Fruit fly (Drosophila melanogaster) whole organism, embryonic: ENCODE results near the gene Elp4.

ENCODE experiments used
- ATbp ChIP-seq: fragments of 200-800 bp; sonication (Bioruptor generic); optimal IDR thresholded peaks from 2 replicates; lab custom pipeline; 2017; ENCODE audit warnings: missing biosample characterization, mild to moderate bottlenecking, missing genetic modification characterization, missing genetic modification reagents
- CG10209 ChIP-seq: fragments of 200-800 bp; sonication (Bioruptor generic); optimal IDR thresholded peaks from 3 replicates; lab custom pipeline; 2017; ENCODE audit warnings: missing biosample characterization, mild to moderate bottlenecking, missing genetic modification characterization, missing genetic modification reagents
- CG10274 ChIP-seq: fragments of 200-800 bp; sonication (Bioruptor generic); optimal IDR thresholded peaks from 3 replicates; lab custom pipeline; 2017; ENCODE audit warnings: missing biosample characterization, mild to moderate bottlenecking, missing genetic modification characterization
- CG10959 ChIP-seq: fragments of 200-800 bp; sonication (Bioruptor generic); IDR thresholded peaks from 2 replicates; pipeline ENCODE4 v1.3.6; 2022; ENCODE audit warnings: missing biosample characterization, missing genetic modification characterization
- CG12155 ChIP-seq: fragments of 200-800 bp; sonication (Bioruptor generic); optimal IDR thresholded peaks from 3 replicates; lab custom pipeline; 2016; ENCODE audit warnings: missing biosample characterization, missing genetic modification characterization
- CG14965 ChIP-seq: fragments of 200-800 bp; sonication (Bioruptor generic); optimal IDR thresholded peaks from 2 replicates; lab custom pipeline; 2016; ENCODE audit warnings: missing biosample characterization, missing genetic modification characterization, borderline replicate concordance
- CG1647 ChIP-seq: fragments of 200-800 bp; sonication (Bioruptor generic); optimal IDR thresholded peaks from 3 replicates; lab custom pipeline; 2016; ENCODE audit warnings: missing biosample characterization, missing genetic modification characterization
- CG16779 ChIP-seq: fragments of 200-800 bp; sonication (Bioruptor generic); IDR thresholded peaks from 2 replicates; pipeline ENCODE4 v1.3.6; 2022; ENCODE audit warnings: missing biosample characterization, missing genetic modification characterization
- CG17802 ChIP-seq: fragments of 200-800 bp; sonication (Bioruptor generic); optimal IDR thresholded peaks from 2 replicates; lab custom pipeline; 2018; ENCODE audit warnings: missing biosample characterization, mild to moderate bottlenecking, missing genetic modification characterization, moderate library complexity
- CG18262 ChIP-seq: fragments of 200-800 bp; optimal IDR thresholded peaks from 3 replicates; lab custom pipeline; 2019; ENCODE audit warnings: missing biosample characterization, mild to moderate bottlenecking, missing genetic modification characterization, moderate library complexity
- CG33557 ChIP-seq: fragments of 200-800 bp; sonication (Bioruptor generic); optimal IDR thresholded peaks from 2 replicates; lab custom pipeline; 2019; ENCODE audit warnings: missing biosample characterization, mild to moderate bottlenecking, missing genetic modification characterization, moderate library complexity
- CG3407 ChIP-seq: fragments of 200-800 bp; sonication (Bioruptor generic); optimal IDR thresholded peaks from 2 replicates; lab custom pipeline; 2018; ENCODE audit warnings: missing biosample characterization, mild to moderate bottlenecking, missing genetic modification characterization
- CG8089 ChIP-seq: fragments of 200-800 bp; sonication (Bioruptor generic); optimal IDR thresholded peaks from 3 replicates; lab custom pipeline; 2016; ENCODE audit warnings: missing biosample characterization, missing genetic modification characterization
- CG8290 ChIP-seq, 3 experiments: fragments of 200-800 bp; sonication (Bioruptor generic); optimal IDR thresholded peaks; 2 replicates each; lab custom pipeline; 2016 to 2019; ENCODE audit warnings: missing biosample characterization in 3 of 3, missing genetic modification characterization in 3 of 3, mild to moderate bottlenecking in 2 of 3, moderate library complexity in 1 of 3
- CG8478 ChIP-seq: fragments of >200 bp; optimal IDR thresholded peaks from 2 replicates; lab custom pipeline; 2018
- CG9609 ChIP-seq: fragments of 200-800 bp; sonication (Bioruptor generic); optimal IDR thresholded peaks from 3 replicates; lab custom pipeline; 2016; ENCODE audit warnings: missing biosample characterization, missing genetic modification characterization
- CoRest ChIP-seq: fragments of 200-800 bp; sonication (Bioruptor generic); optimal IDR thresholded peaks from 3 replicates; lab custom pipeline; 2018; ENCODE audit warnings: missing biosample characterization, mild to moderate bottlenecking, missing genetic modification characterization, moderate library complexity
- CrebB ChIP-seq: fragments of 200-800 bp; sonication (Bioruptor generic); optimal IDR thresholded peaks from 3 replicates; lab custom pipeline; 2018; ENCODE audit warnings: missing biosample characterization, mild to moderate bottlenecking, missing genetic modification characterization
- Dad ChIP-seq: fragments of 200-800 bp; sonication (Bioruptor generic); optimal IDR thresholded peaks from 3 replicates; lab custom pipeline; 2016; ENCODE audit warnings: missing biosample characterization, missing genetic modification characterization
- Doc2 ChIP-seq: fragments of 200-800 bp; sonication (Bioruptor generic); IDR thresholded peaks from 2 replicates; pipeline ENCODE4 v1.3.6; 2022; ENCODE audit warnings: missing biosample characterization, missing genetic modification characterization
- Fer1 ChIP-seq: fragments of 200-800 bp; sonication (Bioruptor generic); optimal IDR thresholded peaks from 2 replicates; lab custom pipeline; 2017; ENCODE audit warnings: missing biosample characterization, mild to moderate bottlenecking, missing genetic modification characterization
- GATAe ChIP-seq: fragments of 200-800 bp; sonication (Bioruptor generic); conservative IDR thresholded peaks from 2 replicates; pipeline ENCODE4 v1.3.6; 2022; ENCODE audit warnings: missing biosample characterization, missing genetic modification characterization
- Jarid2 ChIP-seq: fragments of 200-800 bp; sonication (Bioruptor generic); optimal IDR thresholded peaks from 3 replicates; lab custom pipeline; 2017; ENCODE audit warnings: mild to moderate bottlenecking, missing biosample characterization, missing genetic modification reagents, missing genetic modification characterization
- Lim3 ChIP-seq: fragments of 200-800 bp; sonication (Bioruptor generic); IDR thresholded peaks from 2 replicates; pipeline ENCODE4 v1.3.6; 2022; ENCODE audit warnings: missing biosample characterization, missing genetic modification characterization
- Lpt ChIP-seq: fragments of >200 bp; optimal IDR thresholded peaks from 2 replicates; lab custom pipeline; 2018; ENCODE audit warnings: missing biosample characterization, missing genetic modification characterization
- NC2α ChIP-seq: fragments of 200-800 bp; sonication (Bioruptor generic); optimal IDR thresholded peaks from 2 replicates; lab custom pipeline; 2016; ENCODE audit warnings: missing biosample characterization, missing genetic modification characterization
- NFAT ChIP-seq: fragments of 200-800 bp; sonication (Bioruptor generic); IDR thresholded peaks from 2 replicates; pipeline ENCODE4 v1.3.6; 2022; ENCODE audit warnings: missing biosample characterization, missing genetic modification characterization
- Oaz ChIP-seq: fragments of 200-800 bp; sonication (Bioruptor generic); IDR thresholded peaks from 2 replicates; pipeline ENCODE4 v1.3.6; 2022; ENCODE audit warnings: missing biosample characterization, missing genetic modification characterization
- Six4 ChIP-seq: fragments of 200-800 bp; sonication (Bioruptor generic); optimal IDR thresholded peaks from 2 replicates; lab custom pipeline; 2016; ENCODE audit warnings: missing biosample characterization, missing genetic modification characterization
- Sox102F ChIP-seq: fragments of 200-800 bp; sonication (Bioruptor generic); optimal IDR thresholded peaks from 2 replicates; lab custom pipeline; 2018; ENCODE audit warnings: missing biosample characterization, mild to moderate bottlenecking, missing genetic modification characterization, moderate library complexity
- Taf1 ChIP-seq: fragments of 200-800 bp; sonication (Bioruptor generic); IDR thresholded peaks from 2 replicates; pipeline ENCODE4 v1.3.6; 2022; ENCODE audit warnings: missing biosample characterization, missing genetic modification characterization
- Xbp1 ChIP-seq: fragments of 200-800 bp; sonication (Bioruptor generic); optimal IDR thresholded peaks from 3 replicates; lab custom pipeline; 2016; ENCODE audit warnings: missing biosample characterization, mild to moderate bottlenecking, missing genetic modification characterization
- ap ChIP-seq: fragments of 200-800 bp; sonication (Bioruptor generic); IDR thresholded peaks from 2 replicates; pipeline ENCODE4 v1.3.6; 2022; ENCODE audit warnings: missing biosample characterization, missing genetic modification characterization
- chinmo ChIP-seq: fragments of 200-800 bp; sonication (Bioruptor generic); IDR thresholded peaks from 4 replicates; pipeline ENCODE4 v1.3.6; 2022; ENCODE audit warnings: missing biosample characterization, missing genetic modification characterization; ENCODE audit not compliant: partially characterized antibody
- ci ChIP-seq: fragments of 200-800 bp; sonication (Bioruptor generic); IDR thresholded peaks from 3 replicates; pipeline ENCODE4 v1.3.6; 2022; ENCODE audit warnings: missing biosample characterization, missing genetic modification characterization
- crp ChIP-seq, 2 experiments: fragments of 200-800 bp; sonication (Bioruptor generic); optimal IDR thresholded peaks; 2 replicates in 1 of 2; 3 replicates in 1 of 2; lab custom pipeline; 2017; ENCODE audit warnings: missing biosample characterization in 2 of 2, missing genetic modification characterization in 2 of 2, mild to moderate bottlenecking in 1 of 2, moderate library complexity in 1 of 2
- dmrt99B ChIP-seq: fragments of 200-800 bp; sonication (Bioruptor generic); optimal IDR thresholded peaks from 2 replicates; lab custom pipeline; 2018; ENCODE audit warnings: missing biosample characterization, mild to moderate bottlenecking, missing genetic modification characterization, moderate library complexity
- eyg ChIP-seq: fragments of 200-800 bp; sonication (Bioruptor generic); optimal IDR thresholded peaks from 3 replicates; lab custom pipeline; 2016; ENCODE audit warnings: missing biosample characterization, missing genetic modification characterization
- ftz-f1 ChIP-seq: fragments of 200-800 bp; sonication (Bioruptor generic); optimal IDR thresholded peaks from 2 replicates; lab custom pipeline; 2016; ENCODE audit warnings: missing biosample characterization, missing genetic modification characterization
- gce ChIP-seq: fragments of 200-800 bp; sonication (Bioruptor generic); IDR thresholded peaks from 3 replicates; pipeline ENCODE4 v1.3.6; 2022; ENCODE audit warnings: missing biosample characterization, missing genetic modification characterization
- mam ChIP-seq: fragments of 200-800 bp; sonication (Bioruptor generic); optimal IDR thresholded peaks from 3 replicates; lab custom pipeline; 2016; ENCODE audit warnings: missing biosample characterization, missing genetic modification characterization
- sens ChIP-seq: fragments of 200-800 bp; sonication (Bioruptor generic); peaks from one replicate; lab custom pipeline; 2016; ENCODE audit warnings: missing biosample characterization, missing genetic modification characterization
- sens-2 ChIP-seq: fragments of 200-800 bp; sonication (Bioruptor generic); IDR thresholded peaks from 2 replicates; pipeline ENCODE4 v1.3.6; 2022; ENCODE audit warnings: missing biosample characterization, missing genetic modification characterization
- shn ChIP-seq: fragments of 200-800 bp; sonication (Bioruptor generic); optimal IDR thresholded peaks from 3 replicates; lab custom pipeline; 2016; ENCODE audit warnings: missing biosample characterization, missing genetic modification characterization
- sisA ChIP-seq: fragments of 200-800 bp; sonication (Bioruptor generic); IDR thresholded peaks from 2 replicates; pipeline ENCODE4 v1.3.6; 2022; ENCODE audit warnings: missing biosample characterization, missing genetic modification characterization
- tgo ChIP-seq: fragments of 200-800 bp; sonication (Bioruptor generic); IDR thresholded peaks from 3 replicates; pipeline ENCODE4 v1.3.6; 2022; ENCODE audit warnings: missing biosample characterization, missing genetic modification characterization
- tin ChIP-seq: fragments of 200-800 bp; sonication (Bioruptor generic); optimal IDR thresholded peaks from 3 replicates; lab custom pipeline; 2016; ENCODE audit warnings: missing biosample characterization, missing genetic modification characterization
- ttk ChIP-seq: fragments of 200-800 bp; sonication (Bioruptor generic); IDR thresholded peaks from 2 replicates; pipeline ENCODE4 v2.1.2; 2022; ENCODE audit warnings: missing biosample characterization, missing genetic modification characterization
- unc-4 ChIP-seq: fragments of 200-800 bp; sonication (Bioruptor generic); IDR thresholded peaks from 2 replicates; pipeline ENCODE4 v1.3.6; 2022; ENCODE audit warnings: missing biosample characterization, missing genetic modification characterization; ENCODE audit not compliant: partially characterized antibody
- vvl ChIP-seq: fragments of 200-800 bp; sonication (Bioruptor generic); IDR thresholded peaks from 2 replicates; pipeline ENCODE4 v1.3.6; 2022; ENCODE audit warnings: missing biosample characterization, missing genetic modification characterization
- zfh2 ChIP-seq: fragments of 200-800 bp; sonication (Bioruptor generic); optimal IDR thresholded peaks from 2 replicates; lab custom pipeline; 2016; ENCODE audit warnings: missing biosample characterization, missing genetic modification characterization

Elp4 gene

dm6 chr2L:5542944-5543515 is 19.1 kb downstream of the Elp4 start (continued):
- 0 out of 2 replicates have a peak, but pooled peaks have one; percentile 47 for TF ChIP-seq NFAT
- TF ChIP-seq chinmo (GFP tag; lab: Robert Waterston, UW), result peak; percentile 70; the same call in 2 of the 4 replicates
- no peak for TF ChIP-seq CG17802
- peak; percentile 64 for TF ChIP-seq mam
- TF ChIP-seq CG12155 (GFP tag; lab: Kevin White, UChicago), result peak; percentile 29
- peak; percentile 43 for TF ChIP-seq CG9609 (GFP tag; lab: Kevin White, UChicago)
- TF ChIP-seq CG10959, result no peak
- peak; percentile 79 for TF ChIP-seq vvl (GFP tag; lab: Robert Waterston, UW)
- TF ChIP-seq CG10209 (GFP tag; lab: Kevin White, UChicago), result peak; percentile 40
- peak; percentile 27 for TF ChIP-seq Dad (GFP tag; lab: Kevin White, UChicago)
- peak; percentile 37 for TF ChIP-seq ftz-f1
- no peak for TF ChIP-seq CG1647 (GFP tag; lab: Kevin White, UChicago)
- peak; percentile 10 for TF ChIP-seq Six4
- TF ChIP-seq ap (GFP tag; lab: Robert Waterston, UW), result peak; percentile 41
- TF ChIP-seq NC2α (GFP tag; lab: Kevin White, UChicago), result no peak
- TF ChIP-seq ATbp, result peak; percentile 47
- no peak for TF ChIP-seq CG8478 (lab: Kevin White, UChicago)
- TF ChIP-seq tgo (GFP tag; lab: Robert Waterston, UW), result peak; percentile 57; the same call in 2 of the 3 replicates
- TF ChIP-seq CG8290 (GFP tag; optimal IDR thresholded peaks at IDR 0.05; lab: Kevin White, UChicago), result no peak
- TF ChIP-seq CG8290 (tag; optimal IDR thresholded peaks at IDR 0.05; lab: Kevin White, UChicago), result no peak
- TF ChIP-seq ttk, result peak; percentile 27; the same call in 1 of the 2 replicates
- no peak for TF ChIP-seq Jarid2 (GFP tag; lab: Kevin White, UChicago)
- TF ChIP-seq CoRest (tag; lab: Kevin White, UChicago), result peak; percentile 45
- no peak for TF ChIP-seq Sox102F (GFP tag; lab: Kevin White, UChicago)
- TF ChIP-seq sens, result peak; percentile 67
- TF ChIP-seq CG18262 (tag; lab: Kevin White, UChicago), result peak; percentile 36
- no peak for TF ChIP-seq eyg
- TF ChIP-seq CG10274 (GFP tag; lab: Kevin White, UChicago), result peak; percentile 73
- TF ChIP-seq CrebB (tag; lab: Kevin White, UChicago), result peak; percentile 36
- TF ChIP-seq tin (GFP tag; lab: Kevin White, UChicago), result peak; percentile 38
- TF ChIP-seq unc-4 (GFP tag; lab: Robert Waterston, UW), result no peak
- no peak for TF ChIP-seq CG14965 (GFP tag; lab: Kevin White, UChicago)
- TF ChIP-seq Doc2 (GFP tag; lab: Robert Waterston, UW), result no peak
- peak; percentile 21 for TF ChIP-seq CG8089 (GFP tag; lab: Kevin White, UChicago)
- peak; percentile 70; the same call in 1 of the 2 replicates for TF ChIP-seq CG16779 (GFP tag; lab: Robert Waterston, UW)
- peak; percentile 42 for TF ChIP-seq Xbp1 (GFP tag; lab: Kevin White, UChicago)
- peak; percentile 41 for TF ChIP-seq zfh2 (GFP tag; lab: Kevin White, UChicago)
- peak; percentile 54 for TF ChIP-seq shn (GFP tag; lab: Kevin White, UChicago)
- no peak for TF ChIP-seq GATAe (GFP tag; lab: Robert Waterston, UW)
- no peak for TF ChIP-seq Oaz (GFP tag; lab: Robert Waterston, UW)
- no peak for TF ChIP-seq dmrt99B
- peak; percentile 88 for TF ChIP-seq ci
- TF ChIP-seq Lpt (GFP tag; lab: Kevin White, UChicago), result no peak
- TF ChIP-seq Fer1 (GFP tag; lab: Kevin White, UChicago), result peak; percentile 68
- no peak for TF ChIP-seq CG33557 (GFP tag; lab: Kevin White, UChicago)
- no peak for TF ChIP-seq Lim3 (GFP tag; lab: Robert Waterston, UW)
- no peak for TF ChIP-seq crp (GFP tag; optimal IDR thresholded peaks at IDR 0.05; lab: Kevin White, UChicago)
- no peak; the same call in 1 of the 2 replicates for TF ChIP-seq Taf1
- peak; percentile 54; the same call in 1 of the 2 replicates for TF ChIP-seq sisA (GFP tag; lab: Robert Waterston, UW)
- peak; percentile 36; the same call in 1 of the 3 replicates for TF ChIP-seq gce (GFP tag; lab: Robert Waterston, UW)
- TF ChIP-seq CG3407 (GFP tag; lab: Kevin White, UChicago), result no peak
- no peak for TF ChIP-seq sens-2 (GFP tag; lab: Robert Waterston, UW)
